Worm (Caenorhabditis elegans) whole organism, L1 larva: ENCODE data around the gene txt-1.

ENCODE experiments used
- C34B4.2 ChIP-seq: sonication (generic microtip); optimal IDR thresholded peaks from 2 replicates; lab custom pipeline; 2017; ENCODE audit warnings: mild to moderate bottlenecking, missing genetic modification characterization, missing compliant biosample characterization
- F16B12.6 ChIP-seq: fragments of 150-350 bp; optimal IDR thresholded peaks from 2 replicates; lab custom pipeline; 2014; ENCODE audit warnings: missing biosample characterization, missing genetic modification characterization
- Y116A8C.19 ChIP-seq: sonication (generic microtip); optimal IDR thresholded peaks from 2 replicates; lab custom pipeline; 2016; ENCODE audit warnings: missing compliant biosample characterization, missing genetic modification characterization, borderline replicate concordance
- aly-2 ChIP-seq: fragments of 150-350 bp; optimal IDR thresholded peaks from 2 replicates; lab custom pipeline; 2014; ENCODE audit warnings: missing biosample characterization, missing genetic modification characterization
- ama-1 ChIP-seq: fragments of 150-350 bp; optimal IDR thresholded peaks from 2 replicates; lab custom pipeline; 2014
- ceh-63 ChIP-seq: fragments of 200-800 bp; sonication (Bioruptor generic); optimal IDR thresholded peaks from 2 replicates; lab custom pipeline; 2018; ENCODE audit warnings: mild to moderate bottlenecking, missing genetic modification characterization, missing compliant biosample characterization
- ceh-8 ChIP-seq: fragments of 200-800 bp; sonication (Bioruptor generic); optimal IDR thresholded peaks from 2 replicates; lab custom pipeline; 2018; ENCODE audit warnings: mild to moderate bottlenecking, missing genetic modification characterization, moderate library complexity, missing compliant biosample characterization
- ceh-82 ChIP-seq, 3 experiments: fragments of 150-350 bp in 1 of 3; sonication (generic microtip) in 2 of 3; optimal IDR thresholded peaks; 2 replicates each; lab custom pipeline; 2014 to 2017; ENCODE audit warnings: missing biosample characterization in 3 of 3, missing genetic modification characterization in 3 of 3
- ceh-88 ChIP-seq: fragments of 200-800 bp; sonication (Bioruptor generic); IDR thresholded peaks from 2 replicates; pipeline ENCODE4 v1.3.6; 2022; ENCODE audit warnings: missing genetic modification characterization, missing compliant biosample characterization
- ces-1 ChIP-seq: fragments of 150-350 bp; optimal IDR thresholded peaks from 2 replicates; lab custom pipeline; 2014; ENCODE audit warnings: missing biosample characterization, missing genetic modification reagents, missing genetic modification characterization
- dsc-1 ChIP-seq: sonication (generic microtip); optimal IDR thresholded peaks from 2 replicates; lab custom pipeline; 2016; ENCODE audit warnings: mild to moderate bottlenecking, missing genetic modification characterization, missing compliant biosample characterization
- efl-1 ChIP-seq, 4 experiments: fragments of 150-350 bp; optimal IDR thresholded peaks in 3 of 4; peaks in 1 of 4; 1 replicate in 1 of 4; 2 replicates in 3 of 4; lab custom pipeline; 2014; ENCODE audit warnings: missing biosample characterization in 2 of 4, missing genetic modification characterization in 2 of 4, missing genetic modification reagents in 2 of 4
- efl-3 ChIP-seq: fragments of 200-800 bp; sonication (Bioruptor generic); optimal IDR thresholded peaks from 2 replicates; lab custom pipeline; 2018; ENCODE audit warnings: mild to moderate bottlenecking, missing genetic modification characterization, missing compliant biosample characterization
- elt-2 ChIP-seq: sonication (generic microtip); optimal IDR thresholded peaks from 2 replicates; lab custom pipeline; 2016; ENCODE audit warnings: missing genetic modification characterization, mild to moderate bottlenecking, inconsistent platforms, missing compliant biosample characterization, missing genetic modification reagents
- elt-3 ChIP-seq, 6 experiments: fragments of 150-350 bp in 1 of 6; sonication (generic microtip); optimal IDR thresholded peaks; 2 replicates each; lab custom pipeline; 2017 to 2018; ENCODE audit warnings: missing biosample characterization in 6 of 6, missing genetic modification characterization in 6 of 6, inconsistent platforms in 1 of 6
- ets-5 ChIP-seq: fragments of 200-800 bp; sonication (Bioruptor generic); IDR thresholded peaks from 2 replicates; pipeline ENCODE4 v1.3.6; 2022; ENCODE audit warnings: missing genetic modification characterization, missing compliant biosample characterization
- fkh-4 ChIP-seq: sonication (generic microtip); optimal IDR thresholded peaks from 2 replicates; lab custom pipeline; 2016; ENCODE audit warnings: missing compliant biosample characterization, missing genetic modification characterization, borderline replicate concordance
- fkh-8 ChIP-seq: sonication (generic microtip); optimal IDR thresholded peaks from 2 replicates; lab custom pipeline; 2016; ENCODE audit warnings: mild to moderate bottlenecking, missing genetic modification characterization, missing compliant biosample characterization
- grh-1 ChIP-seq: fragments of 200-800 bp; sonication (Bioruptor generic); IDR thresholded peaks from 2 replicates; pipeline ENCODE4 v1.3.6; 2022; ENCODE audit warnings: missing genetic modification reagents, missing genetic modification characterization, missing compliant biosample characterization
- hlh-4 ChIP-seq: sonication (generic microtip); optimal IDR thresholded peaks from 2 replicates; lab custom pipeline; 2016; ENCODE audit warnings: mild to moderate bottlenecking, missing genetic modification characterization, missing compliant biosample characterization
- hpl-2 ChIP-seq: fragments of 150-350 bp; optimal IDR thresholded peaks from 2 replicates; lab custom pipeline; 2014; ENCODE audit warnings: missing biosample characterization, missing genetic modification reagents, missing genetic modification characterization
- jun-1 ChIP-seq: fragments of 150-350 bp; optimal IDR thresholded peaks from 2 replicates; lab custom pipeline; 2014; ENCODE audit warnings: missing biosample characterization, missing genetic modification reagents, missing genetic modification characterization
- lin-14 ChIP-seq: fragments of 200-800 bp; sonication (Bioruptor generic); optimal IDR thresholded peaks from 2 replicates; lab custom pipeline; 2018; ENCODE audit warnings: mild to moderate bottlenecking, missing genetic modification characterization, moderate library complexity, missing compliant biosample characterization
- lin-15B ChIP-seq: fragments of 150-350 bp; sonication (generic microtip); optimal IDR thresholded peaks from 3 replicates; lab custom pipeline; 2014; ENCODE audit warnings: missing biosample characterization, missing genetic modification characterization
- lsy-2 ChIP-seq, 2 experiments: fragments of 150-350 bp; optimal IDR thresholded peaks; 2 replicates each; lab custom pipeline; 2014; ENCODE audit warnings: missing biosample characterization in 2 of 2, missing genetic modification characterization in 2 of 2
- mab-9 ChIP-seq: fragments of 200-800 bp; sonication (Bioruptor generic); IDR thresholded peaks from 2 replicates; pipeline ENCODE4 v1.3.6; 2022; ENCODE audit warnings: missing genetic modification reagents, missing genetic modification characterization, missing compliant biosample characterization
- mep-1 ChIP-seq: fragments of 150-350 bp; optimal IDR thresholded peaks from 2 replicates; lab custom pipeline; 2014; ENCODE audit warnings: missing biosample characterization, missing genetic modification characterization
- nhr-11 ChIP-seq: fragments of 150-350 bp; optimal IDR thresholded peaks from 2 replicates; lab custom pipeline; 2014; ENCODE audit warnings: missing biosample characterization, missing genetic modification characterization
- nhr-19 ChIP-seq: fragments of 200-800 bp; sonication (Bioruptor generic); conservative IDR thresholded peaks from 2 replicates; pipeline ENCODE4 v1.3.6; 2022; ENCODE audit warnings: missing genetic modification characterization, missing compliant biosample characterization
- nhr-237 ChIP-seq: fragments of 150-350 bp; optimal IDR thresholded peaks from 2 replicates; lab custom pipeline; 2014; ENCODE audit warnings: missing biosample characterization, missing genetic modification characterization
- nhr-28 ChIP-seq: fragments of 150-350 bp; optimal IDR thresholded peaks from 2 replicates; lab custom pipeline; 2014; ENCODE audit warnings: missing biosample characterization, missing genetic modification characterization
- nhr-71 ChIP-seq: sonication (generic microtip); optimal IDR thresholded peaks from 2 replicates; lab custom pipeline; 2016; ENCODE audit warnings: mild to moderate bottlenecking, missing genetic modification characterization, moderate library complexity, missing compliant biosample characterization
- pqm-1 ChIP-seq: sonication (generic microtip); optimal IDR thresholded peaks from 3 replicates; lab custom pipeline; 2017; ENCODE audit warnings: missing biosample characterization, missing genetic modification characterization
- rnt-1 ChIP-seq: sonication (generic microtip); optimal IDR thresholded peaks from 2 replicates; lab custom pipeline; 2016; ENCODE audit warnings: mild to moderate bottlenecking, missing genetic modification characterization, moderate library complexity, missing compliant biosample characterization
- skn-1 ChIP-seq: fragments of 150-350 bp; optimal IDR thresholded peaks from 2 replicates; lab custom pipeline; 2014; ENCODE audit warnings: missing biosample characterization, missing genetic modification characterization
- snpc-4 ChIP-seq: fragments of 150-350 bp; optimal IDR thresholded peaks from 2 replicates; lab custom pipeline; 2014; ENCODE audit warnings: missing biosample characterization, missing genetic modification characterization
- sptf-1 ChIP-seq: fragments of 150-350 bp; optimal IDR thresholded peaks from 2 replicates; lab custom pipeline; 2014; ENCODE audit warnings: missing biosample characterization, missing genetic modification characterization
- sup-37 ChIP-seq: fragments of 200-800 bp; sonication (Bioruptor generic); optimal IDR thresholded peaks from 2 replicates; lab custom pipeline; 2018; ENCODE audit warnings: mild to moderate bottlenecking, missing genetic modification characterization, missing compliant biosample characterization
- swsn-7 ChIP-seq: sonication (generic microtip); optimal IDR thresholded peaks from 2 replicates; lab custom pipeline; 2016; ENCODE audit warnings: missing genetic modification characterization, missing compliant biosample characterization
- tbx-2 ChIP-seq: sonication (generic microtip); optimal IDR thresholded peaks from 2 replicates; lab custom pipeline; 2016; ENCODE audit warnings: missing genetic modification characterization, missing compliant biosample characterization
- unc-30 ChIP-seq: sonication (generic microtip); optimal IDR thresholded peaks from 2 replicates; lab custom pipeline; 2017; ENCODE audit warnings: missing biosample characterization, missing genetic modification characterization
- unc-62 ChIP-seq: fragments of 150-350 bp; optimal IDR thresholded peaks from 2 replicates; lab custom pipeline; 2014; ENCODE audit warnings: missing biosample characterization, missing genetic modification reagents, missing genetic modification characterization
- unc-86 ChIP-seq: sonication (generic microtip); optimal IDR thresholded peaks from 2 replicates; lab custom pipeline; 2016; ENCODE audit warnings: missing genetic modification characterization, missing compliant biosample characterization
- vab-15 ChIP-seq: sonication (generic microtip); optimal IDR thresholded peaks from 2 replicates; lab custom pipeline; 2017; ENCODE audit warnings: missing genotype, mild to moderate bottlenecking, missing genetic modification characterization, missing compliant biosample characterization
- xbp-1 ChIP-seq: sonication (generic microtip); optimal IDR thresholded peaks from 2 replicates; lab custom pipeline; 2016; ENCODE audit warnings: missing genetic modification characterization, missing compliant biosample characterization
- zag-1 ChIP-seq: fragments of 150-350 bp; optimal IDR thresholded peaks from 2 replicates; lab custom pipeline; 2014; ENCODE audit warnings: missing biosample characterization, missing genetic modification characterization
- ztf-4 ChIP-seq: fragments of 150-350 bp; optimal IDR thresholded peaks from 2 replicates; lab custom pipeline; 2014; ENCODE audit warnings: missing biosample characterization, missing genetic modification characterization

txt-1 gene

DNA sequence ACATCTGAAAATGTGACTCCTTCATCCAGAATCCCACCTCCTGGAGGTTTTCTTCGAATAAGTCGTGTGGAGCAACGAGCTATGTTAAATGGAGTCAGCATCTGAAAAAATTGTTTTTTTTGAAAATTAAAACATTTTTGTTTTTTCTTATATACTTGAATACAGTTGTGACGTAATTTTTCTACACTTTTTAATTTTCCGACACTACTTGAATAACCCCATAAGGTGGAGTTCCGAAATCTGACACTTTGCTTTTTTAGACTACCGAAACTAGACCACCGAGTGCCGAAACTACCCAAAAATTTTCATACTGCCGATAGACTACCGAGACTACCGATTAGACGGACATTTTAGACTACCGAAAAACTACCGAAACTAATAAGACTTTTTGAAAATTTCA, 14.6 kb upstream of the txt-1 start, which contains the start of gene mcat-1:
mcat-1 (minus strand) TSS at position 101 of the 400 bp plus-strand sequence.
- TF ChIP-seq tbx-2 (no peak), skn-1 (tag; lab: Kevin White, UChicago) (no peak), F16B12.6 (tag; lab: Kevin White, UChicago) (no peak)

DNA sequence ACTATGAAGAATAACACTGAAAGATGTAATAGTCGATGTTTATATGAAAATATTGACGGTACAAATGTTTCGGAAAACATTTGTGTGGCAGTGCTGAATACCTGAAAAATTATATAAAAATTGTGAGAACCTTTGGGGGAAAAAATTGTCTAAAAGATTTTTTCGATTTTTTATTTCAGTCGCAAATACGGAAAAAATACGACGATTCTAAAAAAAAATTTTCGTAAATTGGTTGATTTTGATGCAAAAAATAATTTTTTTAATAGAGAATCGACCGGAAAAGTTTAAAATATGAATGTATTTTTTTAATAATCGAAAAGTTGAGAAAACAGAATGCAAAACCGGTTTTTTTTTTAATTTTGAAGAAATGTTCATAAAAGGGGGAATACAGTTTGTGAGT, 10.8 kb upstream of the txt-1 start, which contains the start of gene C50D2.7:
C50D2.7 (minus strand) TSS at position 101 of the 400 bp plus-strand sequence.
- no peak for TF ChIP-seq efl-1 (optimal IDR thresholded peaks at IDR 0.05; lab: Kevin White, UChicago)
- no peak for TF ChIP-seq efl-1 (GFP tag; optimal IDR thresholded peaks at IDR 0.05 in 1 of 2; lab: Kevin White, UChicago)

DNA sequence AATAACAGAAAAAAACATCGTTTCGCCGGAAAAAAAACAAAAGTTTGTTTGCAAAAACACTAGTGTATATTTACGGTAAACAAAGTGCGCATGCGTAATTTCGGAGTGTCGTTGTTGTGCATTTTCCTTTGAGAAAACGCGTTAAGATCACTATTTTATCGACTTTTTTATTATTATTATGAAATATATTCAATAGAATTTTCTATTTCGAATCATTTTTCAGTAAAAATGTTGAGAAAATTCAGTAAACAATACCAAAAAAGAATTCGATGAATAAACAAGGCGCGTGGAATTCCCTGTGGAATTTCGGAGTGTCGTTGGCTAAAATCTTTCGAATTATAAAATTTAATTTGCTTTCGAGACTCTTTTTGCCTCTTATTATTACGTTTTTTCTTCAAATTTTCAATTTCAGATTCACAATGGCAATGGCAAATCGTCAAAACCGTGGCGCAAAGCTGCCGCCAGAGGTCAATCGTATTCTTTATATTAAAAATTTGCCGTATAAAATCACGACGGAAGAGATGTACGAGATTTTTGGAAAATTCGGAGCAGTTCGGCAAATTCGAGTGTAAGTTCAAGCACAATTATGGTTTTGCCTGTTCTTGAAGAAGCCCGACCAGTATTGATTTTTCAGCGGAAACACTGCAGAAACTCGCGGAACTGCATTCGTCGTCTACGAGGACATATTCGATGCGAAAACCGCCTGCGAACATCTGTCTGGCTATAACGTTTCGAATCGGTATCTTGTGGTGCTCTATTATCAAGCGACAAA, 7.8 kb upstream of the txt-1 start, which contains the start of the genes luc-7L3 and sftb-6:
luc-7L3 (minus strand) TSS at position 36 of the 772 bp plus-strand sequence.
sftb-6 (plus strand) TSS at position 413 of the 772 bp plus-strand sequence.
- TF ChIP-seq hlh-4 (tag; lab: Kevin White, UChicago), result no peak
- TF ChIP-seq Y116A8C.19 (tag; lab: Kevin White, UChicago), result no peak
- no peak for TF ChIP-seq lin-14
- TF ChIP-seq vab-15 (tag; lab: Kevin White, UChicago), result no peak
- TF ChIP-seq ztf-4 (tag; lab: Kevin White, UChicago), result no peak
- TF ChIP-seq snpc-4 (tag; lab: Kevin White, UChicago), result no peak
- no peak for TF ChIP-seq pqm-1
- no peak for TF ChIP-seq C34B4.2 (tag; lab: Kevin White, UChicago)
- peak; percentile 74 to 81 for TF ChIP-seq lsy-2 (tag; optimal IDR thresholded peaks at IDR 0.05; lab: Kevin White, UChicago)
- TF ChIP-seq nhr-71 (tag; lab: Kevin White, UChicago), result peak; percentile 84
- TF ChIP-seq nhr-28 (tag; lab: Kevin White, UChicago), result no peak
- peak; percentile 75 for TF ChIP-seq nhr-19 (GFP tag; lab: Robert Waterston, UW)
- no peak for TF ChIP-seq ama-1 (lab: Kevin White, UChicago)
- peak; percentile 79 for TF ChIP-seq swsn-7 (tag; lab: Kevin White, UChicago)
- TF ChIP-seq ceh-8 (GFP tag; lab: Kevin White, UChicago), result peak; percentile 38
- no peak for TF ChIP-seq jun-1 (tag; lab: Kevin White, UChicago)
- peak; percentile 28 for TF ChIP-seq F16B12.6 (tag; lab: Kevin White, UChicago)
- TF ChIP-seq mep-1, result peak; percentile 55
- TF ChIP-seq unc-86 (tag; lab: Kevin White, UChicago), result peak; percentile 53
- TF ChIP-seq sup-37 (GFP tag; lab: Kevin White, UChicago), result peak; percentile 50
- peak; percentile 76 for TF ChIP-seq fkh-8 (tag; lab: Kevin White, UChicago)
- no peak for TF ChIP-seq ceh-63
- TF ChIP-seq lin-15B (tag; lab: Kevin White, UChicago), result peak; percentile 28
- TF ChIP-seq mab-9 (GFP tag; lab: Robert Waterston, UW), result peak; percentile 74; the same call in 1 of the 2 replicates
- no peak for TF ChIP-seq unc-30 (tag; lab: Kevin White, UChicago)
- TF ChIP-seq ets-5 (GFP tag; lab: Robert Waterston, UW), result no peak
- TF ChIP-seq ceh-82 (tag; optimal IDR thresholded peaks at IDR 0.05; lab: Kevin White, UChicago), result peak in 2 of 3 experiments; percentile 25 to 33
- no peak for TF ChIP-seq hpl-2 (GFP tag; lab: Kevin White, UChicago)
- TF ChIP-seq sptf-1 (tag; lab: Kevin White, UChicago), result no peak
- TF ChIP-seq xbp-1 (tag; lab: Kevin White, UChicago), result peak; percentile 74
- no peak for TF ChIP-seq unc-62 (GFP tag; lab: Kevin White, UChicago)
- no peak for TF ChIP-seq elt-3 (tag; optimal IDR thresholded peaks at IDR 0.05; lab: Kevin White, UChicago)
- no peak for TF ChIP-seq ces-1 (GFP tag; lab: Kevin White, UChicago)
- peak; percentile 75 for TF ChIP-seq tbx-2
- TF ChIP-seq zag-1 (tag; lab: Kevin White, UChicago), result no peak
- TF ChIP-seq nhr-237 (tag; lab: Kevin White, UChicago), result no peak
- no peak for TF ChIP-seq efl-3 (GFP tag; lab: Kevin White, UChicago)
- no peak for TF ChIP-seq grh-1
- no peak for TF ChIP-seq fkh-4 (tag; lab: Kevin White, UChicago)
- TF ChIP-seq nhr-11 (tag; lab: Kevin White, UChicago), result no peak
- peak; percentile 19 for TF ChIP-seq rnt-1 (tag; lab: Kevin White, UChicago)
- peak; percentile 61 for TF ChIP-seq dsc-1 (tag; lab: Kevin White, UChicago)
- peak; percentile 67 for TF ChIP-seq ceh-88 (GFP tag; lab: Robert Waterston, UW)
- peak; percentile 9 for TF ChIP-seq elt-2 (tag; lab: Kevin White, UChicago)
- TF ChIP-seq aly-2, result no peak
